Worm (Caenorhabditis elegans): ENCODE results near the gene C09F12.3.
A peak's percentile ranks its signal among the peaks of the same experiment; 100 is the strongest.

The C09F12.3 gene

ce11 chrX:11010565-11010964 lies 32.1 kb downstream of the C09F12.3 start, which contains the start of gene F58A3.4:
TSS of gene F58A3.4 (minus strand) at chrX:11010665.
- TF ChIP-seq nhr-76 (tag; optimal IDR thresholded peaks at IDR 0.05) (no peak), nhr-111 (GFP tag; optimal IDR thresholded peaks at IDR 0.05) (no peak), ces-1 (GFP tag; optimal IDR thresholded peaks at IDR 0.05) (no peak), arid-1 (GFP tag; conservative IDR thresholded peaks at IDR 0.05) (no peak), hlh-30 (tag; optimal IDR thresholded peaks at IDR 0.05; ENCODE audit: insufficient read depth) (no peak), egl-27 (tag; optimal IDR thresholded peaks at IDR 0.05) (no peak), aha-1 (tag) (peak; percentile 45)

- TF ChIP-seq ceh-44 (GFP tag; IDR thresholded peaks at IDR 0.05) = no peak
- no peak for TF ChIP-seq set-16 (GFP tag; IDR thresholded peaks at IDR 0.05)
- TF ChIP-seq nhr-48 (tag; optimal IDR thresholded peaks at IDR 0.05) = no peak
- no peak for TF ChIP-seq nhr-76 (tag; optimal IDR thresholded peaks at IDR 0.05)
- no peak for TF ChIP-seq nhr-42 (GFP tag; IDR thresholded peaks at IDR 0.05)
- TF ChIP-seq ama-1 (optimal IDR thresholded peaks at IDR 0.05) = no peak
- no peak for TF ChIP-seq php-3 (GFP tag; IDR thresholded peaks at IDR 0.05)
- no peak for TF ChIP-seq nhr-111 (GFP tag; optimal IDR thresholded peaks at IDR 0.05)
- no peak for TF ChIP-seq R02D3.7 (tag; optimal IDR thresholded peaks at IDR 0.05)
- TF ChIP-seq hmg-1.1 (GFP tag; IDR thresholded peaks at IDR 0.05) = no peak
- no peak for TF ChIP-seq dmd-8 (GFP tag; IDR thresholded peaks at IDR 0.05)
- TF ChIP-seq tag-97 (GFP tag; IDR thresholded peaks at IDR 0.05) = no peak
- TF ChIP-seq mes-2 (tag; optimal IDR thresholded peaks at IDR 0.05; ENCODE audit: poor library complexity, severe bottlenecking) = no peak
Measured at ce11 chrX:11008954-11009353, 33.7 kb downstream of the C09F12.3 start, which contains the start of gene ttr-31. TSS of gene ttr-31 (minus strand) at chrX:11009054.

- no peak for TF ChIP-seq egl-27 (tag; optimal IDR thresholded peaks at IDR 0.05)
- no peak for TF ChIP-seq mdl-1 (tag; optimal IDR thresholded peaks at IDR 0.05)
- peak; percentile 13 for TF ChIP-seq mxl-3 (GFP tag; optimal IDR thresholded peaks at IDR 0.05)
- no peak for TF ChIP-seq zag-1 (tag; optimal IDR thresholded peaks at IDR 0.05)
- TF ChIP-seq zip-2 (tag; optimal IDR thresholded peaks at IDR 0.05) = no peak
- no peak for TF ChIP-seq nhr-111 (GFP tag; optimal IDR thresholded peaks at IDR 0.05)
- TF ChIP-seq nhr-76 (tag; optimal IDR thresholded peaks at IDR 0.05) = no peak
- no peak for TF ChIP-seq lim-7 (GFP tag; IDR thresholded peaks at IDR 0.05)
- TF ChIP-seq ZK337.2 (GFP tag; IDR thresholded peaks at IDR 0.05) = no peak
- TF ChIP-seq ces-1 (GFP tag; optimal IDR thresholded peaks at IDR 0.05) = no peak
- no peak for TF ChIP-seq ztf-11 (tag; optimal IDR thresholded peaks at IDR 0.05)
- no peak for TF ChIP-seq ceh-28 (tag; optimal IDR thresholded peaks at IDR 0.05)
- TF ChIP-seq D1046.2 (GFP tag; IDR thresholded peaks at IDR 0.05) = no peak
- no peak for TF ChIP-seq spr-1 (tag; optimal IDR thresholded peaks at IDR 0.05)
- no peak for TF ChIP-seq nhr-6 (tag; optimal IDR thresholded peaks at IDR 0.05)
- TF ChIP-seq lin-38 (GFP tag; IDR thresholded peaks at IDR 0.05) = no peak
- TF ChIP-seq nhr-11 (tag; optimal IDR thresholded peaks at IDR 0.05) = no peak
- no peak for TF ChIP-seq Y75B8A.6 (GFP tag; IDR thresholded peaks at IDR 0.05)
- TF ChIP-seq attf-4 (tag; optimal IDR thresholded peaks at IDR 0.05) = no peak
- TF ChIP-seq hif-1 (tag; optimal IDR thresholded peaks at IDR 0.05) = no peak
- TF ChIP-seq hlh-30 (tag; optimal IDR thresholded peaks at IDR 0.05; ENCODE audit: insufficient read depth) = peak; percentile 16
- TF ChIP-seq F37D6.2 (tag; optimal IDR thresholded peaks at IDR 0.05) = no peak
- no peak for TF ChIP-seq madf-9 (GFP tag; conservative IDR thresholded peaks at IDR 0.05)
- TF ChIP-seq mes-2 (tag; optimal IDR thresholded peaks at IDR 0.05; ENCODE audit: poor library complexity, severe bottlenecking) = no peak
- no peak for TF ChIP-seq dpl-1 (GFP tag; optimal IDR thresholded peaks at IDR 0.05)
- no peak for TF ChIP-seq F49E8.2 (tag; optimal IDR thresholded peaks at IDR 0.05; ENCODE audit: borderline replicate concordance)
- TF ChIP-seq ceh-20 (GFP tag; IDR thresholded peaks at IDR 0.05) = no peak
- TF ChIP-seq lin-1 (GFP tag; IDR thresholded peaks at IDR 0.05) = peak; percentile 67; the same call in 1 of the 2 replicates
- no peak for TF ChIP-seq lir-3 (tag; optimal IDR thresholded peaks at IDR 0.05)
- TF ChIP-seq ctbp-1 (GFP tag; IDR thresholded peaks at IDR 0.05) = no peak
- TF ChIP-seq zfp-3 (GFP tag; conservative IDR thresholded peaks at IDR 0.05) = no peak
- no peak for TF ChIP-seq F10B5.3 (tag; optimal IDR thresholded peaks at IDR 0.05)
- TF ChIP-seq mdt-29 (GFP tag; IDR thresholded peaks at IDR 0.05) = no peak
- no peak for TF ChIP-seq madf-5 (GFP tag; IDR thresholded peaks at IDR 0.05)
- TF ChIP-seq hlh-11 (tag; optimal IDR thresholded peaks at IDR 0.05) = peak; percentile 73
- TF ChIP-seq daf-12 (tag; optimal IDR thresholded peaks at IDR 0.05) = no peak
Measured at ce11 chrX:11008052-11008451, 34.6 kb downstream of the C09F12.3 start, which contains the start of gene del-5. TSS of gene del-5 (minus strand) at chrX:11008181.
